Worm (Caenorhabditis elegans) whole organism, L4 larva: Measurements from ENCODE around the gene srab-10.

Source experiments
- F26F4.8 ChIP-seq: fragments of 200-800 bp; sonication (Bioruptor generic); conservative IDR thresholded peaks from 2 replicates; pipeline ENCODE4 v1.3.6; 2022; ENCODE audit warnings: missing genetic modification characterization, missing compliant biosample characterization
- ceh-28 ChIP-seq: fragments of 150-350 bp; optimal IDR thresholded peaks from 2 replicates; lab custom pipeline; 2014; ENCODE audit warnings: missing biosample characterization, missing genetic modification reagents, missing genetic modification characterization
- ceh-32 ChIP-seq: sonication (generic microtip); optimal IDR thresholded peaks from 2 replicates; lab custom pipeline; 2016; ENCODE audit warnings: mild to moderate bottlenecking, missing genetic modification characterization, missing compliant biosample characterization; ENCODE audit not compliant: poor library complexity
- dmd-6 ChIP-seq: fragments of 200-800 bp; sonication (Bioruptor generic); IDR thresholded peaks from 2 replicates; pipeline ENCODE4 v1.3.6; 2022; ENCODE audit warnings: missing genetic modification reagents, missing genetic modification characterization, missing compliant biosample characterization
- jun-1 ChIP-seq: fragments of 150-350 bp; optimal IDR thresholded peaks from 2 replicates; lab custom pipeline; 2014; ENCODE audit warnings: missing biosample characterization, missing genetic modification reagents, missing genetic modification characterization
- lin-13 ChIP-seq: fragments of 150-350 bp; optimal IDR thresholded peaks from 2 replicates; lab custom pipeline; 2014; ENCODE audit warnings: missing biosample characterization, missing genetic modification reagents, missing genetic modification characterization
- lin-15B ChIP-seq: fragments of 150-350 bp; sonication (generic microtip); optimal IDR thresholded peaks from 3 replicates; lab custom pipeline; 2014; ENCODE audit warnings: missing biosample characterization, missing genetic modification characterization
- madf-5 ChIP-seq, 2 experiments: fragments of 200-800 bp; sonication (Bioruptor generic); IDR thresholded peaks; 2 replicates each; pipeline ENCODE4 v1.3.6; 2022; ENCODE audit warnings: missing compliant biosample characterization in 2 of 2, missing genetic modification characterization in 2 of 2
- mdl-1 ChIP-seq, 2 experiments: fragments of 150-350 bp in 1 of 2; sonication (generic microtip) in 1 of 2; optimal IDR thresholded peaks; 2 replicates each; lab custom pipeline; 2014 to 2017; ENCODE audit warnings: missing biosample characterization in 2 of 2, missing genetic modification characterization in 2 of 2
- nhr-11 ChIP-seq: fragments of 150-350 bp; optimal IDR thresholded peaks from 2 replicates; lab custom pipeline; 2014; ENCODE audit warnings: missing biosample characterization, missing genetic modification characterization
- nhr-237 ChIP-seq: sonication (generic microtip); optimal IDR thresholded peaks from 2 replicates; lab custom pipeline; 2017; ENCODE audit warnings: missing biosample characterization, missing genetic modification characterization
- nhr-76 ChIP-seq: fragments of 150-350 bp; optimal IDR thresholded peaks from 2 replicates; lab custom pipeline; 2014; ENCODE audit warnings: missing biosample characterization, missing genetic modification characterization
- skn-1 ChIP-seq: fragments of 150-350 bp; optimal IDR thresholded peaks from 2 replicates; lab custom pipeline; 2014; ENCODE audit warnings: missing biosample characterization, missing genetic modification characterization
- tag-97 ChIP-seq: fragments of 200-800 bp; sonication (Bioruptor generic); IDR thresholded peaks from 2 replicates; pipeline ENCODE4 v1.3.6; 2022; ENCODE audit warnings: missing genetic modification characterization, missing compliant biosample characterization

ce11 chrV:3168650-3169049 lies 24.3 kb upstream of the srab-10 start, which contains the start of gene C36C5.15:
- no peak for TF ChIP-seq F26F4.8 (GFP tag; lab: Robert Waterston, UW)
- TF ChIP-seq dmd-6 (GFP tag; lab: Robert Waterston, UW): no peak
- no peak for TF ChIP-seq ceh-28 (tag; lab: Kevin White, UChicago)
- TF ChIP-seq mdl-1 (tag; optimal IDR thresholded peaks at IDR 0.05; lab: Kevin White, UChicago): no peak
- TF ChIP-seq jun-1: no peak
- no peak for TF ChIP-seq nhr-76 (tag; lab: Kevin White, UChicago)
- no peak for TF ChIP-seq nhr-11 (tag; lab: Kevin White, UChicago)
- no peak for TF ChIP-seq lin-13
- no peak for TF ChIP-seq tag-97
- TF ChIP-seq nhr-237 (tag; lab: Kevin White, UChicago): no peak
- no peak for TF ChIP-seq madf-5 (GFP tag; IDR thresholded peaks at IDR 0.05; lab: Robert Waterston, UW)
- TF ChIP-seq ceh-32 (tag; lab: Kevin White, UChicago): no peak
- no peak for TF ChIP-seq lin-15B (tag; lab: Kevin White, UChicago)
- TF ChIP-seq skn-1: no peak
